Fruit fly (Drosophila melanogaster): ENCODE measurements around the gene CG32795.

DNA sequence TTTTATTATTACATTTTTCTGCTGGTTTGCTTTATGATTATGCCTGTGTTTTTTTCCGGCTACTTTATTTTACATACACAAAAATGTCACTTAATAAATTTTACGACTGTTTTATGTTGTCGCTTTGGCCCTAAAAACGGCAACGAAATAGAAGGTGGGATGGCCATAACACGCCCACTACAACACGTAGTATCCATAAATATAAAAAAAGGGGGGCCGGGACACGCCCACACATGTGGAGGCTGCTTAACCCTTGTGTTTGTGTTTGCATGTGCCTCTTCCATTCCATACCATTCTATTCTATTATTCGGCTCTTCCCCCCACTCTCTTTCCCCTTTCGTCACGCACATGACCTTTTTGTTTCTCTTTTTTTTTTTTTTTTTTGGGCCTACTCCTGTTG, 21.3 kb upstream of the CG32795 start:
- TF ChIP-seq MBD-R2 (GFP tag; IDR thresholded peaks at IDR 0.05) (no peak), CG11247 (GFP tag; IDR thresholded peaks at IDR 0.05) (no peak), ttk (GFP tag; IDR thresholded peaks at IDR 0.05) (no peak), CG9727 (GFP tag; optimal IDR thresholded peaks at IDR 0.05) (no peak), sd (tag; optimal IDR thresholded peaks at IDR 0.05) (no peak), Taf1 (GFP tag; IDR thresholded peaks at IDR 0.05) (no peak), CG1024 (GFP tag; IDR thresholded peaks at IDR 0.05) (no peak), org-1 (GFP tag; optimal IDR thresholded peaks at IDR 0.05) (no peak)

Measured in whole organism, embryonic.